Worm (Caenorhabditis elegans) whole organism, L3 larva: ENCODE measurements around the gene Y17D7C.6.

Experiments
- R02D3.7 ChIP-seq: fragments of 150-350 bp; optimal IDR thresholded peaks from 2 replicates; lab custom pipeline; 2014; ENCODE audit warnings: missing biosample characterization, missing genetic modification characterization
- ama-1 ChIP-seq: fragments of 150-350 bp; optimal IDR thresholded peaks from 2 replicates; lab custom pipeline; 2018
- egl-27 ChIP-seq: sonication (generic microtip); optimal IDR thresholded peaks from 4 replicates; lab custom pipeline; 2017; ENCODE audit warnings: missing biosample characterization, missing genetic modification reagents, missing genetic modification characterization
- lin-39 ChIP-seq: fragments of 150-350 bp; optimal IDR thresholded peaks from 2 replicates; lab custom pipeline; 2018; ENCODE audit warnings: missing biosample characterization, missing genetic modification reagents, missing genetic modification characterization
- nhr-77 ChIP-seq: fragments of 150-350 bp; optimal IDR thresholded peaks from 2 replicates; lab custom pipeline; 2014; ENCODE audit warnings: missing biosample characterization, missing genetic modification characterization
- sea-2 ChIP-seq: fragments of 150-350 bp; sonication (generic microtip); optimal IDR thresholded peaks from 4 replicates; lab custom pipeline; 2014; ENCODE audit warnings: missing biosample characterization, missing genetic modification reagents, missing genetic modification characterization
- skn-1 ChIP-seq: fragments of 150-350 bp; optimal IDR thresholded peaks from 2 replicates; lab custom pipeline; 2014; ENCODE audit warnings: missing biosample characterization, missing genetic modification characterization
- unc-39 ChIP-seq: sonication (generic microtip); optimal IDR thresholded peaks from 4 replicates; lab custom pipeline; 2017; ENCODE audit warnings: missing biosample characterization, missing genetic modification characterization

ce11 chrV:18709203-18709860 lies at the start of gene Y17D7C.6:
- no peak for TF ChIP-seq nhr-77 (tag; lab: Kevin White, UChicago)
- TF ChIP-seq lin-39 (tag; lab: Kevin White, UChicago), result no peak
- no peak for TF ChIP-seq ama-1 (lab: Kevin White, UChicago)
- no peak for TF ChIP-seq skn-1 (tag; lab: Kevin White, UChicago)
- TF ChIP-seq egl-27, result no peak
- no peak for TF ChIP-seq R02D3.7 (tag; lab: Kevin White, UChicago)
- TF ChIP-seq sea-2 (GFP tag; lab: Kevin White, UChicago), result no peak
- TF ChIP-seq unc-39 (tag; lab: Kevin White, UChicago), result no peak
